Worm (Caenorhabditis elegans) whole organism, L2 larva: ENCODE measurements around the gene ykt-6.

Source experiments
- C34F6.9 ChIP-seq: fragments of 150-350 bp; optimal IDR thresholded peaks from 2 replicates; lab custom pipeline; 2014; ENCODE audit warnings: missing biosample characterization, missing genetic modification characterization
- F13H6.1 ChIP-seq: sonication (generic microtip); optimal IDR thresholded peaks from 2 replicates; lab custom pipeline; 2016; ENCODE audit warnings: missing genetic modification characterization, missing compliant biosample characterization
- R02D3.7 ChIP-seq: fragments of 150-350 bp; optimal IDR thresholded peaks from 2 replicates; lab custom pipeline; 2014; ENCODE audit warnings: missing biosample characterization, missing genetic modification characterization
- Y55F3AM.14 ChIP-seq: fragments of 200-800 bp; sonication (Bioruptor generic); optimal IDR thresholded peaks from 2 replicates; lab custom pipeline; 2018; ENCODE audit warnings: mild to moderate bottlenecking, missing genetic modification characterization, missing compliant biosample characterization
- ZK546.5 ChIP-seq: sonication (generic microtip); optimal IDR thresholded peaks from 2 replicates; lab custom pipeline; 2017; ENCODE audit warnings: missing biosample characterization, missing genetic modification characterization
- alr-1 ChIP-seq: fragments of 150-350 bp; optimal IDR thresholded peaks from 2 replicates; lab custom pipeline; 2014; ENCODE audit warnings: missing biosample characterization, missing genetic modification characterization
- aly-2 ChIP-seq: fragments of 150-350 bp; optimal IDR thresholded peaks from 2 replicates; lab custom pipeline; 2014; ENCODE audit warnings: missing biosample characterization, missing genetic modification characterization
- ama-1 ChIP-seq: fragments of 150-350 bp; optimal IDR thresholded peaks from 2 replicates; lab custom pipeline; 2018; ENCODE audit warnings: inconsistent platforms
- blmp-1 ChIP-seq: sonication (generic microtip); optimal IDR thresholded peaks from 2 replicates; lab custom pipeline; 2017; ENCODE audit warnings: missing genetic modification characterization, mild to moderate bottlenecking, missing compliant biosample characterization, antibody characterized with exemption, moderate library complexity; ENCODE audit not compliant: insufficient read depth
- ceh-16 ChIP-seq: fragments of 150-350 bp; optimal IDR thresholded peaks from 2 replicates; lab custom pipeline; 2014; ENCODE audit warnings: missing biosample characterization, missing genetic modification characterization
- ceh-82 ChIP-seq: fragments of 150-350 bp; optimal IDR thresholded peaks from 2 replicates; lab custom pipeline; 2014; ENCODE audit warnings: missing biosample characterization, missing genetic modification characterization
- crh-2 ChIP-seq: sonication (generic microtip); optimal IDR thresholded peaks from 2 replicates; lab custom pipeline; 2017; ENCODE audit warnings: missing biosample characterization, missing genetic modification characterization
- dmd-4 ChIP-seq: sonication (generic microtip); optimal IDR thresholded peaks from 2 replicates; lab custom pipeline; 2017; ENCODE audit warnings: missing biosample characterization, missing genetic modification characterization
- egl-27 ChIP-seq: sonication (generic microtip); optimal IDR thresholded peaks from 3 replicates; lab custom pipeline; 2017; ENCODE audit warnings: missing biosample characterization, missing genetic modification reagents, missing genetic modification characterization
- elt-1 ChIP-seq: fragments of 150-350 bp; optimal IDR thresholded peaks from 2 replicates; lab custom pipeline; 2014; ENCODE audit warnings: missing biosample characterization, missing genetic modification characterization
- elt-3 ChIP-seq: sonication (generic microtip); optimal IDR thresholded peaks from 2 replicates; lab custom pipeline; 2017; ENCODE audit warnings: missing biosample characterization, missing genetic modification characterization
- fos-1 ChIP-seq: fragments of 150-350 bp; optimal IDR thresholded peaks from 2 replicates; lab custom pipeline; 2014; ENCODE audit warnings: missing biosample characterization, missing genetic modification characterization
- gmeb-1 ChIP-seq: fragments of 150-350 bp; optimal IDR thresholded peaks from 2 replicates; lab custom pipeline; 2014; ENCODE audit warnings: missing biosample characterization, missing genetic modification characterization
- lin-11 ChIP-seq: fragments of 150-350 bp; sonication (generic microtip); optimal IDR thresholded peaks from 2 replicates; lab custom pipeline; 2014; ENCODE audit warnings: missing biosample characterization, missing genetic modification characterization, inconsistent platforms, mixed read lengths
- lin-13 ChIP-seq: fragments of 150-350 bp; optimal IDR thresholded peaks from 2 replicates; lab custom pipeline; 2014; ENCODE audit warnings: missing biosample characterization, missing genetic modification reagents, missing genetic modification characterization
- lin-39 ChIP-seq: fragments of 150-350 bp; optimal IDR thresholded peaks from 2 replicates; lab custom pipeline; 2014; ENCODE audit warnings: missing biosample characterization, missing genetic modification reagents, missing genetic modification characterization
- lsy-2 ChIP-seq, 2 experiments: fragments of 150-350 bp in 1 of 2; sonication (generic microtip) in 1 of 2; optimal IDR thresholded peaks; 2 replicates each; lab custom pipeline; 2014 to 2017; ENCODE audit warnings: missing biosample characterization in 2 of 2, missing genetic modification characterization in 2 of 2
- mab-5 ChIP-seq: fragments of 150-350 bp; optimal IDR thresholded peaks from 2 replicates; lab custom pipeline; 2014; ENCODE audit warnings: missing biosample characterization, missing genetic modification characterization
- mbf-1 ChIP-seq: sonication (generic microtip); optimal IDR thresholded peaks from 2 replicates; lab custom pipeline; 2017; ENCODE audit warnings: missing biosample characterization, missing genetic modification characterization
- mdl-1 ChIP-seq, 2 experiments: fragments of 150-350 bp in 1 of 2; sonication (generic microtip) in 1 of 2; optimal IDR thresholded peaks; 2 replicates each; lab custom pipeline; 2017; ENCODE audit warnings: missing biosample characterization in 2 of 2, missing genetic modification characterization in 2 of 2
- nhr-10 ChIP-seq: sonication (generic microtip); optimal IDR thresholded peaks from 2 replicates; lab custom pipeline; 2017; ENCODE audit warnings: missing biosample characterization, missing genetic modification characterization
- nhr-11 ChIP-seq: fragments of 150-350 bp; optimal IDR thresholded peaks from 2 replicates; lab custom pipeline; 2014; ENCODE audit warnings: missing biosample characterization, missing genetic modification characterization
- nhr-12 ChIP-seq: fragments of 150-350 bp; optimal IDR thresholded peaks from 2 replicates; lab custom pipeline; 2014; ENCODE audit warnings: missing biosample characterization, missing genetic modification characterization
- nhr-129 ChIP-seq: fragments of 150-350 bp; optimal IDR thresholded peaks from 2 replicates; lab custom pipeline; 2014; ENCODE audit warnings: missing biosample characterization, missing genetic modification characterization
- nhr-21 ChIP-seq: fragments of 150-350 bp; optimal IDR thresholded peaks from 2 replicates; lab custom pipeline; 2014; ENCODE audit warnings: missing biosample characterization, missing genetic modification characterization
- nhr-23 ChIP-seq: fragments of 150-350 bp; optimal IDR thresholded peaks from 2 replicates; lab custom pipeline; 2014; ENCODE audit warnings: missing biosample characterization, missing genetic modification reagents, missing genetic modification characterization
- nhr-237 ChIP-seq: fragments of 150-350 bp; optimal IDR thresholded peaks from 2 replicates; lab custom pipeline; 2014; ENCODE audit warnings: missing biosample characterization, missing genetic modification characterization
- nhr-25 ChIP-seq: fragments of 150-350 bp; sonication (generic microtip); optimal IDR thresholded peaks from 3 replicates; lab custom pipeline; 2014; ENCODE audit warnings: missing biosample characterization, missing genetic modification characterization
- nhr-6 ChIP-seq: fragments of 150-350 bp; optimal IDR thresholded peaks from 2 replicates; lab custom pipeline; 2014; ENCODE audit warnings: missing biosample characterization, missing genetic modification characterization
- nhr-77 ChIP-seq: fragments of 150-350 bp; optimal IDR thresholded peaks from 2 replicates; lab custom pipeline; 2014; ENCODE audit warnings: missing biosample characterization, missing genetic modification characterization
- peb-1 ChIP-seq: fragments of 150-350 bp; optimal IDR thresholded peaks from 2 replicates; lab custom pipeline; 2014; ENCODE audit warnings: missing biosample characterization, missing genetic modification characterization
- sem-4 ChIP-seq: fragments of 150-350 bp; optimal IDR thresholded peaks from 2 replicates; lab custom pipeline; 2014; ENCODE audit warnings: missing biosample characterization, missing genetic modification reagents, missing genetic modification characterization
- skn-1 ChIP-seq: sonication (generic microtip); optimal IDR thresholded peaks from 2 replicates; lab custom pipeline; 2017; ENCODE audit warnings: missing biosample characterization, missing genetic modification characterization
- sma-3 ChIP-seq: sonication (generic microtip); optimal IDR thresholded peaks from 2 replicates; lab custom pipeline; 2016; ENCODE audit warnings: missing genetic modification reagents, missing genetic modification characterization, missing compliant biosample characterization
- sma-9 ChIP-seq, 2 experiments: fragments of 150-350 bp in 1 of 2; sonication (generic microtip) in 1 of 2; optimal IDR thresholded peaks; 2 replicates each; lab custom pipeline; 2014 to 2016; ENCODE audit warnings: missing genetic modification characterization in 2 of 2, mild to moderate bottlenecking in 1 of 2, missing biosample characterization in 1 of 2, missing compliant biosample characterization in 1 of 2, missing genetic modification reagents in 1 of 2, moderate library complexity in 1 of 2
- snpc-4 ChIP-seq: fragments of 150-350 bp; optimal IDR thresholded peaks from 2 replicates; lab custom pipeline; 2014; ENCODE audit warnings: missing biosample characterization, missing genetic modification characterization
- unc-39 ChIP-seq: fragments of 150-350 bp; optimal IDR thresholded peaks from 2 replicates; lab custom pipeline; 2014; ENCODE audit warnings: missing biosample characterization, missing genetic modification characterization
- unc-55 ChIP-seq: fragments of 150-350 bp; sonication (generic microtip); optimal IDR thresholded peaks from 3 replicates; lab custom pipeline; 2014; ENCODE audit warnings: missing biosample characterization, missing genetic modification reagents, missing genetic modification characterization
- unc-62 ChIP-seq: fragments of 150-350 bp; optimal IDR thresholded peaks from 2 replicates; lab custom pipeline; 2014; ENCODE audit warnings: missing biosample characterization, missing genetic modification reagents, missing genetic modification characterization
- zag-1 ChIP-seq: fragments of 150-350 bp; optimal IDR thresholded peaks from 2 replicates; lab custom pipeline; 2014; ENCODE audit warnings: missing biosample characterization, missing genetic modification characterization
- ztf-1 ChIP-seq: fragments of 200-800 bp; sonication (Bioruptor generic); conservative IDR thresholded peaks from 2 replicates; pipeline ENCODE4 v1.3.6; 2022; ENCODE audit warnings: missing genetic modification characterization, missing compliant biosample characterization
- ztf-11 ChIP-seq: sonication (generic microtip); optimal IDR thresholded peaks from 2 replicates; lab custom pipeline; 2017; ENCODE audit warnings: missing biosample characterization, missing genetic modification characterization
- ztf-4 ChIP-seq: fragments of 150-350 bp; optimal IDR thresholded peaks from 2 replicates; lab custom pipeline; 2014; ENCODE audit warnings: missing biosample characterization, missing genetic modification characterization

ykt-6 gene

ce11 chrIII:7335220-7335619 is 47.8 kb upstream of the ykt-6 start, which contains the start of gene F56C9.10:
Gene F56C9.10 (minus strand): TSS chrIII:7335316.
- TF ChIP-seq sem-4 (tag; lab: Kevin White, UChicago) (peak; percentile 83), unc-55 (GFP tag; lab: Kevin White, UChicago) (peak; percentile 72), dmd-4 (no peak), mbf-1 (tag; lab: Kevin White, UChicago) (no peak), mab-5 (peak; percentile 35), R02D3.7 (tag; lab: Kevin White, UChicago) (no peak), egl-27 (tag; lab: Kevin White, UChicago) (peak; percentile 63), nhr-10 (tag; lab: Kevin White, UChicago) (no peak), ztf-1 (no peak), Y55F3AM.14 (GFP tag; lab: Kevin White, UChicago) (peak; percentile 63), ztf-11 (tag; lab: Kevin White, UChicago) (no peak), ztf-4 (tag; lab: Kevin White, UChicago) (peak; percentile 92), zag-1 (tag; lab: Kevin White, UChicago) (peak; percentile 84), nhr-237 (tag; lab: Kevin White, UChicago) (no peak), ceh-82 (tag; lab: Kevin White, UChicago) (no peak), lsy-2 (tag; optimal IDR thresholded peaks at IDR 0.05; lab: Kevin White, UChicago) (peak; percentile 39 to 93), ZK546.5 (peak; percentile 54), lin-13 (GFP tag; lab: Kevin White, UChicago) (peak; percentile 77), lin-11 (tag; lab: Kevin White, UChicago) (peak; percentile 77), ceh-16 (tag; lab: Kevin White, UChicago) (no peak), fos-1 (tag; lab: Kevin White, UChicago) (peak; percentile 86), elt-3 (tag; lab: Kevin White, UChicago) (no peak), ama-1 (lab: Kevin White, UChicago) (peak; percentile 66), nhr-6 (peak; percentile 54), lin-39 (no peak), nhr-129 (tag; lab: Kevin White, UChicago) (peak; percentile 98), sma-9 (GFP tag; optimal IDR thresholded peaks at IDR 0.05; lab: Kevin White, UChicago) (peak; percentile 89), sma-9 (tag; optimal IDR thresholded peaks at IDR 0.05; lab: Kevin White, UChicago) (no peak), peb-1 (tag; lab: Kevin White, UChicago) (no peak), unc-39 (tag; lab: Kevin White, UChicago) (no peak), mdl-1 (tag; optimal IDR thresholded peaks at IDR 0.05; lab: Kevin White, UChicago) (peak; percentile 90 to 95), unc-62 (GFP tag; lab: Kevin White, UChicago) (peak; percentile 52), nhr-23 (tag; lab: Kevin White, UChicago) (no peak), skn-1 (tag; lab: Kevin White, UChicago) (peak; percentile 1), elt-1 (no peak), snpc-4 (tag; lab: Kevin White, UChicago) (peak; percentile 30), nhr-12 (tag; lab: Kevin White, UChicago) (no peak), aly-2 (tag; lab: Kevin White, UChicago) (no peak), nhr-77 (tag; lab: Kevin White, UChicago) (no peak), nhr-11 (tag; lab: Kevin White, UChicago) (no peak), gmeb-1 (tag; lab: Kevin White, UChicago) (peak; percentile 79), blmp-1 (tag; lab: Kevin White, UChicago) (peak; percentile 99), C34F6.9 (peak; percentile 98), F13H6.1 (peak; percentile 85), sma-3 (GFP tag; lab: Kevin White, UChicago) (peak; percentile 88), crh-2 (tag; lab: Kevin White, UChicago) (peak; percentile 91), nhr-25 (tag; lab: Kevin White, UChicago) (peak; percentile 92), alr-1 (tag; lab: Kevin White, UChicago) (no peak), nhr-21 (peak; percentile 90)
